Worm (Caenorhabditis elegans) whole organism, late embryonic: ENCODE measurements around the gene srlf-37.

Source experiments
- T23F11.4 ChIP-seq: fragments of 200-800 bp; sonication (Bioruptor generic); optimal IDR thresholded peaks from 2 replicates; lab custom pipeline; 2018; ENCODE audit warnings: mild to moderate bottlenecking, missing genetic modification characterization, missing compliant biosample characterization
- ceh-22 ChIP-seq: sonication (generic microtip); optimal IDR thresholded peaks from 2 replicates; lab custom pipeline; 2017; ENCODE audit warnings: missing biosample characterization, missing genetic modification characterization
- ceh-30 ChIP-seq: fragments of 150-350 bp; optimal IDR thresholded peaks from 2 replicates; lab custom pipeline; 2014; ENCODE audit warnings: missing biosample characterization, missing genetic modification characterization
- elt-2 ChIP-seq: sonication (generic microtip); optimal IDR thresholded peaks from 2 replicates; lab custom pipeline; 2016; ENCODE audit warnings: missing genetic modification reagents, missing genetic modification characterization, missing compliant biosample characterization
- fkh-10 ChIP-seq: fragments of 150-350 bp; optimal IDR thresholded peaks from 2 replicates; lab custom pipeline; 2014; ENCODE audit warnings: missing biosample characterization, missing genetic modification reagents, missing genetic modification characterization
- gmeb-2 ChIP-seq: sonication (generic microtip); optimal IDR thresholded peaks from 2 replicates; lab custom pipeline; 2016; ENCODE audit warnings: missing genetic modification characterization, inconsistent platforms, missing compliant biosample characterization
- hlh-13 ChIP-seq: fragments of 200-800 bp; sonication (Bioruptor generic); optimal IDR thresholded peaks from 2 replicates; lab custom pipeline; 2018; ENCODE audit warnings: mild to moderate bottlenecking, missing genetic modification characterization, missing compliant biosample characterization
- lin-11 ChIP-seq: fragments of 200-800 bp; sonication (Bioruptor generic); optimal IDR thresholded peaks from 2 replicates; lab custom pipeline; 2018; ENCODE audit warnings: mild to moderate bottlenecking, missing genetic modification characterization, missing compliant biosample characterization
- pag-3 ChIP-seq: sonication (generic microtip); optimal IDR thresholded peaks from 2 replicates; lab custom pipeline; 2016; ENCODE audit warnings: missing compliant biosample characterization, missing genetic modification characterization, borderline replicate concordance
- pax-1 ChIP-seq: fragments of 150-350 bp; optimal IDR thresholded peaks from 2 replicates; lab custom pipeline; 2014; ENCODE audit warnings: missing biosample characterization, missing genetic modification characterization
- pha-2 ChIP-seq: sonication (generic microtip); optimal IDR thresholded peaks from 2 replicates; lab custom pipeline; 2017; ENCODE audit warnings: mild to moderate bottlenecking, missing genetic modification characterization, missing compliant biosample characterization
- pros-1 ChIP-seq: fragments of 150-350 bp; optimal IDR thresholded peaks from 2 replicates; lab custom pipeline; 2014; ENCODE audit warnings: missing biosample characterization, missing genetic modification reagents, missing genetic modification characterization

- no peak for TF ChIP-seq lin-11 (tag; lab: Kevin White, UChicago)
- TF ChIP-seq ceh-30 (tag; lab: Kevin White, UChicago): no peak
- no peak for TF ChIP-seq pag-3 (tag; lab: Kevin White, UChicago)
- TF ChIP-seq pax-1 (tag; lab: Kevin White, UChicago): no peak
- no peak for TF ChIP-seq pros-1 (tag; lab: Kevin White, UChicago)
- no peak for TF ChIP-seq fkh-10 (GFP tag; lab: Kevin White, UChicago)
- no peak for TF ChIP-seq ceh-22 (tag; lab: Kevin White, UChicago)
- TF ChIP-seq T23F11.4 (GFP tag; lab: Kevin White, UChicago): no peak
- TF ChIP-seq hlh-13 (GFP tag; lab: Kevin White, UChicago): no peak
- TF ChIP-seq gmeb-2: no peak
- no peak for TF ChIP-seq elt-2 (tag; lab: Kevin White, UChicago)
- no peak for TF ChIP-seq pha-2
Observed at ce11 chrV:604105-604504, at the start of gene srlf-37.
